Fruit fly (Drosophila melanogaster) whole organism, embryonic: ENCODE data around the gene hd.

ENCODE experiments used
- Abd-B ChIP-seq: fragments of 200-800 bp; sonication (Bioruptor generic); optimal IDR thresholded peaks from 2 replicates; lab custom pipeline; 2018; ENCODE audit warnings: missing biosample characterization, mild to moderate bottlenecking, missing genetic modification characterization, moderate library complexity
- Blimp-1 ChIP-seq: fragments of 200-800 bp; sonication (Bioruptor generic); optimal IDR thresholded peaks from 3 replicates; lab custom pipeline; 2018; ENCODE audit warnings: missing biosample characterization, missing genetic modification characterization, mild to moderate bottlenecking, moderate library complexity, missing genetic modification reagents
- CG10543 ChIP-seq: fragments of 200-800 bp; sonication (Bioruptor generic); optimal IDR thresholded peaks from 3 replicates; lab custom pipeline; 2017; ENCODE audit warnings: missing biosample characterization, mild to moderate bottlenecking, missing genetic modification characterization, moderate library complexity
- CG10979 ChIP-seq: fragments of 200-800 bp; sonication (Bioruptor generic); optimal IDR thresholded peaks from 2 replicates; lab custom pipeline; 2018; ENCODE audit warnings: missing biosample characterization, mild to moderate bottlenecking, missing genetic modification characterization, moderate library complexity
- CG12236 ChIP-seq: fragments of 200-800 bp; sonication (Bioruptor generic); optimal IDR thresholded peaks from 2 replicates; lab custom pipeline; 2016; ENCODE audit warnings: missing biosample characterization, missing genetic modification characterization
- CG12769 ChIP-seq: fragments of 200-800 bp; sonication (Bioruptor generic); optimal IDR thresholded peaks from 2 replicates; lab custom pipeline; 2019; ENCODE audit warnings: missing biosample characterization, mild to moderate bottlenecking, missing genetic modification characterization, moderate library complexity
- CG13894 ChIP-seq: fragments of 200-800 bp; sonication (Bioruptor generic); optimal IDR thresholded peaks from 3 replicates; lab custom pipeline; 2018; ENCODE audit warnings: missing biosample characterization, mild to moderate bottlenecking, missing genetic modification characterization, moderate library complexity
- CG17328 ChIP-seq: fragments of 200-800 bp; sonication (Bioruptor generic); IDR thresholded peaks from 2 replicates; pipeline ENCODE4 v1.3.6; 2022; ENCODE audit warnings: missing biosample characterization, missing genetic modification characterization
- CG17912 ChIP-seq: fragments of 200-800 bp; sonication (Bioruptor generic); optimal IDR thresholded peaks from 2 replicates; lab custom pipeline; 2018; ENCODE audit warnings: missing biosample characterization, mild to moderate bottlenecking, missing genetic modification characterization
- CG2202 ChIP-seq: fragments of 200-800 bp; sonication (Bioruptor generic); optimal IDR thresholded peaks from 2 replicates; lab custom pipeline; 2018; ENCODE audit warnings: missing biosample characterization, mild to moderate bottlenecking, missing genetic modification characterization
- CG3847 ChIP-seq: fragments of 200-800 bp; sonication (Bioruptor generic); IDR thresholded peaks from 2 replicates; pipeline ENCODE4 v1.3.6; 2022; ENCODE audit warnings: missing biosample characterization, missing genetic modification characterization
- CG6175 ChIP-seq: fragments of 200-800 bp; sonication (Bioruptor generic); IDR thresholded peaks from 3 replicates; pipeline ENCODE4 v1.3.6; 2022; ENCODE audit warnings: missing biosample characterization, missing genetic modification characterization
- CG7357 ChIP-seq: fragments of 200-800 bp; sonication (Bioruptor generic); IDR thresholded peaks from 3 replicates; pipeline ENCODE4 v1.3.6; 2022; ENCODE audit warnings: missing biosample characterization, missing genetic modification characterization
- CG7987 ChIP-seq: fragments of 200-800 bp; sonication (Bioruptor generic); optimal IDR thresholded peaks from 2 replicates; lab custom pipeline; 2018; ENCODE audit warnings: missing biosample characterization, mild to moderate bottlenecking, missing genetic modification characterization, moderate library complexity
- CG8089 ChIP-seq: fragments of 200-800 bp; sonication (Bioruptor generic); optimal IDR thresholded peaks from 3 replicates; lab custom pipeline; 2016; ENCODE audit warnings: missing biosample characterization, missing genetic modification characterization
- CG8388 ChIP-seq: fragments of 200-800 bp; sonication (Bioruptor generic); optimal IDR thresholded peaks from 2 replicates; lab custom pipeline; 2019; ENCODE audit warnings: missing biosample characterization, mild to moderate bottlenecking, missing genetic modification characterization, moderate library complexity
- CG9609 ChIP-seq: fragments of 200-800 bp; sonication (Bioruptor generic); optimal IDR thresholded peaks from 3 replicates; lab custom pipeline; 2016; ENCODE audit warnings: missing biosample characterization, missing genetic modification characterization
- CoRest ChIP-seq: fragments of 200-800 bp; sonication (Bioruptor generic); optimal IDR thresholded peaks from 3 replicates; lab custom pipeline; 2018; ENCODE audit warnings: missing biosample characterization, mild to moderate bottlenecking, missing genetic modification characterization, moderate library complexity
- CrebB ChIP-seq: fragments of 200-800 bp; sonication (Bioruptor generic); optimal IDR thresholded peaks from 3 replicates; lab custom pipeline; 2018; ENCODE audit warnings: missing biosample characterization, mild to moderate bottlenecking, missing genetic modification characterization
- Dad ChIP-seq: fragments of 200-800 bp; sonication (Bioruptor generic); optimal IDR thresholded peaks from 3 replicates; lab custom pipeline; 2016; ENCODE audit warnings: missing biosample characterization, missing genetic modification characterization
- Drgx ChIP-seq: fragments of 200-800 bp; sonication (Bioruptor generic); IDR thresholded peaks from 2 replicates; pipeline ENCODE4 v1.3.6; 2022; ENCODE audit warnings: missing biosample characterization, missing genetic modification characterization
- Hmr ChIP-seq: fragments of 200-800 bp; sonication (Bioruptor generic); optimal IDR thresholded peaks from 3 replicates; lab custom pipeline; 2017; ENCODE audit warnings: mild to moderate bottlenecking, missing biosample characterization, missing genetic modification reagents, missing genetic modification characterization
- Kr ChIP-seq: fragments of 200-800 bp; sonication (Bioruptor generic); optimal IDR thresholded peaks from 2 replicates; lab custom pipeline; 2017; ENCODE audit warnings: missing biosample characterization, mild to moderate bottlenecking, missing genetic modification characterization
- NFAT ChIP-seq: fragments of 200-800 bp; sonication (Bioruptor generic); IDR thresholded peaks from 2 replicates; pipeline ENCODE4 v1.3.6; 2022; ENCODE audit warnings: missing biosample characterization, missing genetic modification characterization
- Nf-YA ChIP-seq: fragments of 200-800 bp; sonication (Bioruptor generic); IDR thresholded peaks from 2 replicates; pipeline ENCODE4 v1.3.6; 2022; ENCODE audit warnings: missing biosample characterization, missing genetic modification characterization
- Oaz ChIP-seq: fragments of 200-800 bp; sonication (Bioruptor generic); IDR thresholded peaks from 2 replicates; pipeline ENCODE4 v1.3.6; 2022; ENCODE audit warnings: missing biosample characterization, missing genetic modification characterization
- Sox102F ChIP-seq: fragments of 200-800 bp; sonication (Bioruptor generic); optimal IDR thresholded peaks from 2 replicates; lab custom pipeline; 2018; ENCODE audit warnings: missing biosample characterization, mild to moderate bottlenecking, missing genetic modification characterization, moderate library complexity
- Ssrp ChIP-seq: fragments of 200-800 bp; sonication (Bioruptor generic); optimal IDR thresholded peaks from 2 replicates; lab custom pipeline; 2018; ENCODE audit warnings: missing biosample characterization, mild to moderate bottlenecking, missing genetic modification characterization, moderate library complexity
- TFAM ChIP-seq: fragments of 200-800 bp; sonication (Bioruptor generic); optimal IDR thresholded peaks from 2 replicates; lab custom pipeline; 2017; ENCODE audit warnings: missing biosample characterization, missing genetic modification characterization, inconsistent platforms
- ab ChIP-seq: fragments of 200-800 bp; sonication (Bioruptor generic); optimal IDR thresholded peaks from 2 replicates; lab custom pipeline; 2016; ENCODE audit warnings: missing biosample characterization, missing genetic modification characterization
- chinmo ChIP-seq: fragments of 200-800 bp; sonication (Bioruptor generic); IDR thresholded peaks from 4 replicates; pipeline ENCODE4 v1.3.6; 2022; ENCODE audit warnings: missing biosample characterization, missing genetic modification characterization; ENCODE audit not compliant: partially characterized antibody
- crp ChIP-seq, 2 experiments: fragments of 200-800 bp; sonication (Bioruptor generic); optimal IDR thresholded peaks; 2 replicates in 1 of 2; 3 replicates in 1 of 2; lab custom pipeline; 2017; ENCODE audit warnings: missing biosample characterization in 2 of 2, missing genetic modification characterization in 2 of 2, mild to moderate bottlenecking in 1 of 2, moderate library complexity in 1 of 2
- ems ChIP-seq: fragments of 200-800 bp; sonication (Bioruptor generic); optimal IDR thresholded peaks from 3 replicates; lab custom pipeline; 2016; ENCODE audit warnings: missing biosample characterization, missing genetic modification characterization
- esg ChIP-seq: fragments of 200-800 bp; sonication (Bioruptor generic); conservative IDR thresholded peaks from 2 replicates; pipeline ENCODE4 v1.3.6; 2022; ENCODE audit warnings: missing biosample characterization, missing genetic modification characterization
- gcm ChIP-seq: fragments of 200-800 bp; sonication (Bioruptor generic); optimal IDR thresholded peaks from 2 replicates; lab custom pipeline; 2019; ENCODE audit warnings: missing biosample characterization, mild to moderate bottlenecking, missing genetic modification characterization, moderate library complexity
- gt ChIP-seq: fragments of 200-800 bp; sonication (Bioruptor generic); IDR thresholded peaks from 2 replicates; pipeline ENCODE4 v1.3.6; 2022; ENCODE audit warnings: missing biosample characterization, missing genetic modification characterization
- hbn ChIP-seq: fragments of 200-800 bp; sonication (Bioruptor generic); IDR thresholded peaks from 2 replicates; pipeline ENCODE4 v1.3.6; 2022; ENCODE audit warnings: missing biosample characterization, missing genetic modification characterization; ENCODE audit not compliant: partially characterized antibody
- hkb ChIP-seq, 2 experiments: fragments of 200-800 bp in 1 of 2; fragments of >200 bp in 1 of 2; sonication (Bioruptor generic) in 1 of 2; IDR thresholded peaks in 1 of 2; optimal IDR thresholded peaks in 1 of 2; 2 replicates each; pipeline versions ENCODE4 v1.3.6 to Lab custom; 2017 to 2022; ENCODE audit warnings: missing biosample characterization in 1 of 2, missing genetic modification characterization in 1 of 2
- insv ChIP-seq, 2 experiments: fragments of 200-800 bp; sonication (Bioruptor generic); optimal IDR thresholded peaks; 3 replicates each; lab custom pipeline; 2016 to 2018; ENCODE audit warnings: missing biosample characterization in 2 of 2, missing genetic modification characterization in 2 of 2
- lov ChIP-seq, 2 experiments: fragments of 200-800 bp in 1 of 2; fragments of >200 bp in 1 of 2; sonication (Bioruptor generic) in 1 of 2; IDR thresholded peaks in 1 of 2; optimal IDR thresholded peaks in 1 of 2; 2 replicates in 1 of 2; 3 replicates in 1 of 2; pipeline versions ENCODE4 v1.3.6 to Lab custom; 2017 to 2022; ENCODE audit warnings: missing biosample characterization in 1 of 2, missing genetic modification characterization in 1 of 2
- luna ChIP-seq: fragments of 200-800 bp; sonication (Bioruptor generic); optimal IDR thresholded peaks from 2 replicates; lab custom pipeline; 2016; ENCODE audit warnings: missing biosample characterization, missing genetic modification characterization
- pros ChIP-seq: fragments of 200-800 bp; sonication (Bioruptor generic); optimal IDR thresholded peaks from 3 replicates; lab custom pipeline; 2019; ENCODE audit warnings: missing biosample characterization, mild to moderate bottlenecking, missing genetic modification characterization, moderate library complexity
- seq ChIP-seq: fragments of 200-800 bp; sonication (Bioruptor generic); IDR thresholded peaks from 2 replicates; pipeline ENCODE4 v1.3.6; 2022; ENCODE audit warnings: missing biosample characterization, missing genetic modification characterization
- tll ChIP-seq, 2 experiments: fragments of 200-800 bp in 1 of 2; fragments of >200 bp in 1 of 2; sonication (Bioruptor generic) in 1 of 2; optimal IDR thresholded peaks; 2 replicates each; lab custom pipeline; 2017 to 2019; ENCODE audit warnings: missing biosample characterization in 2 of 2, missing genetic modification characterization in 2 of 2, mild to moderate bottlenecking in 1 of 2, moderate library complexity in 1 of 2
- ttk ChIP-seq: fragments of 200-800 bp; sonication (Bioruptor generic); IDR thresholded peaks from 2 replicates; pipeline ENCODE4 v2.1.2; 2022; ENCODE audit warnings: missing biosample characterization, missing genetic modification characterization
- zf30C ChIP-seq: fragments of 200-800 bp; sonication (Bioruptor generic); optimal IDR thresholded peaks from 3 replicates; lab custom pipeline; 2018; ENCODE audit warnings: missing biosample characterization, mild to moderate bottlenecking, missing genetic modification characterization

hd gene

DNA sequence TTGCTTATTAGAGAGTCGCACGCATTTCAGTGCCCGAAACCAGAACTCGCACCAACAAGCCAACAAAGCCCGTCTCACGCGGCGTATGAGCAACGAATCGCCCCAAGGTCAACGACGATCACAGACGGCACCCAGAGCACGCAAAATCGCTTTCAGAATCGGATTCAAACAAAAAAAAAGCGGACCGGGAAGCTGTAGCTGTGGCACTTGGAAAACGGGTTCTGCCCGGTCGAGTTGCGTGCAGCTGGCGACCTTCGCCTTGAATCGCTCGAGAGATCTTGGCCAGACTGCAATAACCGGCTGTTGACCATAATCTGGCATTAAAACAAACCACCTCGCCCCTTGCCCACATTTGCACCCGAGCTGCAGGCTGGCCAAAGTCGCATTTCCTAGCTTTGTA lies 11.3 kb downstream of the hd start (continued):
- peak; percentile 54 for TF ChIP-seq pros (GFP tag; lab: Kevin White, UChicago)
- peak; percentile 68 for TF ChIP-seq CG10543 (GFP tag; lab: Kevin White, UChicago)
- TF ChIP-seq Blimp-1 (GFP tag; lab: Kevin White, UChicago) = peak; percentile 11
- no peak for TF ChIP-seq CG9609 (GFP tag; lab: Kevin White, UChicago)
- TF ChIP-seq CG6175 (GFP tag; lab: Robert Waterston, UW) = peak; percentile 67
- peak; percentile 62 for TF ChIP-seq CG13894 (tag; lab: Kevin White, UChicago)
- TF ChIP-seq CG12769 = peak; percentile 66

DNA sequence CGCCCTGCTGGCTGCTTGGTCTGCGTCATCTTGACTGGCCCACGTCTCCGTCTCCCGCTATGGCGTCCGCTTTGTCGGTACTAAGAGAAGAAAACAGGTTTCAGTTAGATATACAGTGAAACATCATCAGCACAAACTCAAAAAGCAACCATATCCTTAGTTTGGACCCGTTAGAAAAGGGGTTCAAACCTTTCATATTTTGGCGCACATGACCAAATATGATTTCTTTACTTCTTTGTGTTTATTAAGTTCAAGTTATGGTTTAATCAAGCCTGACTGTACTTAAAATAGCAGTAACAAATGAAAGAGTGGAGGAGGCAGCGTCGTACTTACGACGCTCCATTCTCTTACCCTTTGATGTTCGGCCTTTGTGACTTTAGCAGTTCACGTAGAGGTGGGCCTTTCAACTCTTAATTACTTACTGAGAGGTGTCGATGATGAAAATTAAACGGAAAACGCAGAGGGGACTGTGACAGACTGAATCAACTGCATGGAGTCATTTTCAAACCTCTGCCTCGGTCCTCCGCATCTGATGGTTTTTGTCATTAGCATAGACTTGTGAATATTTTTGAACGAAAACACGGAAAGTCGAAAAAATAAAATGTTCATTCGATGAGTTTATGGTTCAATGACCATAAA lies 13.0 kb downstream of the hd start:
- TF ChIP-seq esg (GFP tag; lab: Robert Waterston, UW) (peak; percentile 83), Abd-B (GFP tag; lab: Kevin White, UChicago) (peak; percentile 68), CG8388 (peak; percentile 68), tll (GFP tag; optimal IDR thresholded peaks at IDR 0.05; lab: Kevin White, UChicago) (no peak), chinmo (GFP tag; lab: Robert Waterston, UW) (0 out of 4 replicates have a peak, but pooled peaks have one; percentile 67), Sox102F (GFP tag; lab: Kevin White, UChicago) (peak; percentile 88), CrebB (tag; lab: Kevin White, UChicago) (peak; percentile 80), hbn (GFP tag; lab: Robert Waterston, UW) (no peak), NFAT (GFP tag; lab: Robert Waterston, UW) (peak; percentile 82), CG8089 (GFP tag; lab: Kevin White, UChicago) (peak; percentile 59), Oaz (GFP tag; lab: Robert Waterston, UW) (peak; percentile 64), ttk (GFP tag; lab: Robert Waterston, UW) (peak; percentile 76), CG3847 (peak; percentile 87), CG12236 (peak; percentile 36), CoRest (tag; lab: Kevin White, UChicago) (peak; percentile 79), gt (peak; percentile 40; the same call in 1 of the 2 replicates), Nf-YA (GFP tag; lab: Robert Waterston, UW) (peak; percentile 77), hkb (optimal IDR thresholded peaks at IDR 0.05; lab: Kevin White, UChicago) (no peak), hkb (GFP tag; IDR thresholded peaks at IDR 0.05; lab: Robert Waterston, UW) (peak; percentile 90), crp (GFP tag; optimal IDR thresholded peaks at IDR 0.05; lab: Kevin White, UChicago) (peak in 1 of 2 experiments; percentile 27), CG7357 (GFP tag; lab: Robert Waterston, UW) (peak; percentile 70; the same call in 2 of the 3 replicates), seq (GFP tag; lab: Robert Waterston, UW) (peak; percentile 73), Hmr (GFP tag; lab: Kevin White, UChicago) (peak; percentile 82), Ssrp (peak; percentile 72), CG17912 (GFP tag; lab: Kevin White, UChicago) (no peak), CG10979 (tag; lab: Kevin White, UChicago) (peak; percentile 77), zf30C (GFP tag; lab: Kevin White, UChicago) (no peak), CG13894 (tag; lab: Kevin White, UChicago) (peak; percentile 65), CG7987 (peak; percentile 70), Dad (peak; percentile 78), gcm (GFP tag; lab: Kevin White, UChicago) (peak; percentile 56), CG17328 (peak; percentile 84), CG2202 (tag; lab: Kevin White, UChicago) (peak; percentile 48), lov (optimal IDR thresholded peaks at IDR 0.05; lab: Kevin White, UChicago) (no peak), lov (GFP tag; IDR thresholded peaks at IDR 0.05; lab: Robert Waterston, UW) (no peak), Kr (GFP tag; lab: Kevin White, UChicago) (no peak), Drgx (GFP tag; lab: Robert Waterston, UW) (peak; percentile 94), luna (no peak), insv (GFP tag; optimal IDR thresholded peaks at IDR 0.05; lab: Kevin White, UChicago) (no peak), ab (GFP tag; lab: Kevin White, UChicago) (peak; percentile 61), TFAM (no peak), ems (GFP tag; lab: Kevin White, UChicago) (peak; percentile 73)
